Fruit fly (Drosophila melanogaster) whole organism, wandering third instar larva: Measurements from ENCODE around the gene CG11263.
A peak's percentile ranks its signal among the peaks of the same experiment; 100 is the strongest.

Source experiments
- CrebA ChIP-seq: fragments of 200-800 bp; sonication (Bioruptor generic); optimal IDR thresholded peaks from 2 replicates; lab custom pipeline; 2016; ENCODE audit warnings: missing biosample characterization, mild to moderate bottlenecking, missing genetic modification characterization, borderline replicate concordance
- Hr83 ChIP-seq: fragments of 200-300 bp; sonication (Bioruptor generic); optimal IDR thresholded peaks from 2 replicates; lab custom pipeline; 2016; ENCODE audit warnings: missing biosample characterization, mild to moderate bottlenecking, missing genetic modification characterization, moderate library complexity; ENCODE audit not compliant: poor library complexity, severe bottlenecking
- Jra ChIP-seq: sonication (Bioruptor generic); optimal IDR thresholded peaks from 2 replicates; lab custom pipeline; 2016; ENCODE audit warnings: missing biosample characterization, missing genetic modification characterization
- Vsx2 ChIP-seq: fragments of 200-300, 225-300 bp; sonication (Bioruptor generic); optimal IDR thresholded peaks from 2 replicates; lab custom pipeline; 2018; ENCODE audit warnings: missing biosample characterization, missing genetic modification characterization; ENCODE audit not compliant: partially characterized antibody
- br ChIP-seq: fragments of 200-800 bp; sonication (Bioruptor generic); optimal IDR thresholded peaks from 2 replicates; lab custom pipeline; 2016; ENCODE audit warnings: missing biosample characterization, missing genetic modification characterization
- brk ChIP-seq: fragments of 200-800 bp; sonication (Bioruptor generic); optimal IDR thresholded peaks from 2 replicates; lab custom pipeline; 2016; ENCODE audit warnings: missing biosample characterization, mild to moderate bottlenecking, missing genetic modification characterization
- h ChIP-seq: fragments of 200-800 bp; sonication (Bioruptor generic); optimal IDR thresholded peaks from 3 replicates; lab custom pipeline; 2016; ENCODE audit warnings: missing biosample characterization, mild to moderate bottlenecking, missing genetic modification characterization
- psq ChIP-seq: fragments of 200-800 bp; sonication (Bioruptor generic); optimal IDR thresholded peaks from 3 replicates; lab custom pipeline; 2017; ENCODE audit warnings: missing biosample characterization, mild to moderate bottlenecking, missing genetic modification characterization, moderate library complexity
- sv ChIP-seq: fragments of 200-800 bp; sonication (Bioruptor generic); optimal IDR thresholded peaks from 3 replicates; lab custom pipeline; 2016; ENCODE audit warnings: missing biosample characterization, missing genetic modification characterization
- usp ChIP-seq: fragments of >200 bp; optimal IDR thresholded peaks from 2 replicates; lab custom pipeline; 2017; ENCODE audit warnings: missing biosample characterization, missing genetic modification characterization

- TF ChIP-seq Vsx2 (GFP tag; lab: Kevin White, UChicago), result no peak
- no peak for TF ChIP-seq Jra (GFP tag; lab: Kevin White, UChicago)
- TF ChIP-seq br (GFP tag; lab: Kevin White, UChicago), result no peak
- no peak for TF ChIP-seq CrebA (GFP tag; lab: Kevin White, UChicago)
- peak; percentile 10 for TF ChIP-seq h (GFP tag; lab: Kevin White, UChicago)
- no peak for TF ChIP-seq sv (GFP tag; lab: Kevin White, UChicago)
- no peak for TF ChIP-seq psq
- TF ChIP-seq Hr83 (GFP tag; lab: Kevin White, UChicago), result peak; percentile 39
- TF ChIP-seq brk (GFP tag; lab: Kevin White, UChicago), result no peak
- no peak for TF ChIP-seq usp (GFP tag; lab: Kevin White, UChicago)
These were observed 15.7 kb downstream of the CG11263 start, which contains the start of gene Adk2 for dm6 chr3L:13022160-13022853.
